Worm (Caenorhabditis elegans) whole organism, late embryonic: ENCODE data around the gene F02C12.3.
"Not testable (repeated sequence)": the region's sequence is repeated elsewhere in the genome, so short reads cannot be mapped to it uniquely, and the experiment has no call there.

ENCODE experiments used
- K02D7.2 ChIP-seq: sonication (generic microtip); optimal IDR thresholded peaks from 2 replicates; lab custom pipeline; 2017; ENCODE audit warnings: mild to moderate bottlenecking, missing genetic modification characterization, missing compliant biosample characterization
- K09A11.1 ChIP-seq: sonication (generic microtip); optimal IDR thresholded peaks from 2 replicates; lab custom pipeline; 2017; ENCODE audit warnings: antibody characterized with exemption, mild to moderate bottlenecking, missing genetic modification characterization, missing compliant biosample characterization; ENCODE audit not compliant: insufficient read depth
- T23F11.4 ChIP-seq: fragments of 200-800 bp; sonication (Bioruptor generic); optimal IDR thresholded peaks from 2 replicates; lab custom pipeline; 2018; ENCODE audit warnings: mild to moderate bottlenecking, missing genetic modification characterization, missing compliant biosample characterization
- ahr-1 ChIP-seq: sonication (generic microtip); optimal IDR thresholded peaks from 2 replicates; lab custom pipeline; 2016; ENCODE audit warnings: missing genetic modification characterization, missing compliant biosample characterization
- ama-1 ChIP-seq: fragments of 150-350 bp; optimal IDR thresholded peaks from 2 replicates; lab custom pipeline; 2014
- ceh-18 ChIP-seq: sonication (generic microtip); optimal IDR thresholded peaks from 2 replicates; lab custom pipeline; 2016; ENCODE audit warnings: missing genetic modification characterization, missing compliant biosample characterization
- ceh-22 ChIP-seq: sonication (generic microtip); optimal IDR thresholded peaks from 2 replicates; lab custom pipeline; 2017; ENCODE audit warnings: missing biosample characterization, missing genetic modification characterization
- ceh-24 ChIP-seq: sonication (generic microtip); optimal IDR thresholded peaks from 2 replicates; lab custom pipeline; 2016; ENCODE audit warnings: mild to moderate bottlenecking, missing genetic modification characterization, missing compliant biosample characterization
- ceh-30 ChIP-seq: fragments of 150-350 bp; optimal IDR thresholded peaks from 2 replicates; lab custom pipeline; 2014; ENCODE audit warnings: missing biosample characterization, missing genetic modification characterization
- ceh-31 ChIP-seq: sonication (generic microtip); optimal IDR thresholded peaks from 2 replicates; lab custom pipeline; 2016; ENCODE audit warnings: missing genetic modification characterization, missing compliant biosample characterization
- ceh-45 ChIP-seq: fragments of 200-800 bp; sonication (Bioruptor generic); IDR thresholded peaks from 2 replicates; pipeline ENCODE4 v1.3.6; 2022; ENCODE audit warnings: missing genetic modification reagents, missing genetic modification characterization, missing compliant biosample characterization
- ceh-48 ChIP-seq: sonication (generic microtip); optimal IDR thresholded peaks from 2 replicates; lab custom pipeline; 2016; ENCODE audit warnings: missing genetic modification characterization, inconsistent platforms, missing compliant biosample characterization
- ceh-6 ChIP-seq: fragments of 200-800 bp; sonication (Bioruptor generic); optimal IDR thresholded peaks from 2 replicates; lab custom pipeline; 2018; ENCODE audit warnings: mild to moderate bottlenecking, missing genetic modification characterization, missing compliant biosample characterization
- che-1 ChIP-seq: sonication (generic microtip); optimal IDR thresholded peaks from 2 replicates; lab custom pipeline; 2016; ENCODE audit warnings: mild to moderate bottlenecking, missing genetic modification characterization, missing compliant biosample characterization
- dmd-4 ChIP-seq: sonication (generic microtip); optimal IDR thresholded peaks from 2 replicates; lab custom pipeline; 2016; ENCODE audit warnings: borderline replicate concordance, missing genetic modification characterization, missing compliant biosample characterization
- dve-1 ChIP-seq: sonication (generic microtip); optimal IDR thresholded peaks from 2 replicates; lab custom pipeline; 2017; ENCODE audit warnings: antibody characterized with exemption, mild to moderate bottlenecking, missing genetic modification characterization, missing compliant biosample characterization
- elt-2 ChIP-seq: sonication (generic microtip); optimal IDR thresholded peaks from 2 replicates; lab custom pipeline; 2016; ENCODE audit warnings: missing genetic modification reagents, missing genetic modification characterization, missing compliant biosample characterization
- ets-4 ChIP-seq: sonication (generic microtip); optimal IDR thresholded peaks from 2 replicates; lab custom pipeline; 2016; ENCODE audit warnings: missing genetic modification characterization, missing compliant biosample characterization
- fkh-6 ChIP-seq: sonication (generic microtip); optimal IDR thresholded peaks from 2 replicates; lab custom pipeline; 2016; ENCODE audit warnings: missing genetic modification characterization, missing compliant biosample characterization
- gmeb-2 ChIP-seq: sonication (generic microtip); optimal IDR thresholded peaks from 2 replicates; lab custom pipeline; 2016; ENCODE audit warnings: missing genetic modification characterization, inconsistent platforms, missing compliant biosample characterization
- hlh-15 ChIP-seq: sonication (generic microtip); optimal IDR thresholded peaks from 2 replicates; lab custom pipeline; 2016; ENCODE audit warnings: missing genetic modification characterization, missing compliant biosample characterization
- hlh-30 ChIP-seq: sonication (generic microtip); optimal IDR thresholded peaks from 2 replicates; lab custom pipeline; 2017; ENCODE audit warnings: antibody characterized with exemption, missing genetic modification characterization, missing compliant biosample characterization; ENCODE audit not compliant: insufficient read depth
- hlh-6 ChIP-seq: sonication (generic microtip); optimal IDR thresholded peaks from 2 replicates; lab custom pipeline; 2016; ENCODE audit warnings: missing genotype, missing genetic modification characterization, missing compliant biosample characterization
- hlh-8 ChIP-seq: sonication (generic microtip); optimal IDR thresholded peaks from 2 replicates; lab custom pipeline; 2016; ENCODE audit warnings: missing genotype, missing genetic modification characterization, missing compliant biosample characterization
- nfya-1 ChIP-seq: sonication (generic microtip); optimal IDR thresholded peaks from 2 replicates; lab custom pipeline; 2017; ENCODE audit warnings: missing genetic modification characterization, mild to moderate bottlenecking, missing compliant biosample characterization, antibody characterized with exemption, moderate library complexity
- nhr-11 ChIP-seq: fragments of 150-350 bp; optimal IDR thresholded peaks from 2 replicates; lab custom pipeline; 2014; ENCODE audit warnings: missing biosample characterization, missing genetic modification characterization
- npax-4 ChIP-seq: sonication (generic microtip); optimal IDR thresholded peaks from 2 replicates; lab custom pipeline; 2016; ENCODE audit warnings: missing genetic modification characterization, missing compliant biosample characterization
- pag-3 ChIP-seq: sonication (generic microtip); optimal IDR thresholded peaks from 2 replicates; lab custom pipeline; 2016; ENCODE audit warnings: missing compliant biosample characterization, missing genetic modification characterization, borderline replicate concordance
- pat-9 ChIP-seq: fragments of 200-800 bp; sonication (Bioruptor generic); optimal IDR thresholded peaks from 2 replicates; lab custom pipeline; 2018; ENCODE audit warnings: mild to moderate bottlenecking, missing genetic modification characterization, moderate library complexity, missing compliant biosample characterization
- pha-2 ChIP-seq: sonication (generic microtip); optimal IDR thresholded peaks from 2 replicates; lab custom pipeline; 2017; ENCODE audit warnings: mild to moderate bottlenecking, missing genetic modification characterization, missing compliant biosample characterization
- pqm-1 ChIP-seq: sonication (generic microtip); optimal IDR thresholded peaks from 2 replicates; lab custom pipeline; 2016; ENCODE audit warnings: missing genetic modification characterization, missing compliant biosample characterization
- ref-2 ChIP-seq: sonication (generic microtip); optimal IDR thresholded peaks from 2 replicates; lab custom pipeline; 2016; ENCODE audit warnings: missing genetic modification characterization, missing compliant biosample characterization
- rnt-1 ChIP-seq: sonication (generic microtip); optimal IDR thresholded peaks from 2 replicates; lab custom pipeline; 2016; ENCODE audit warnings: missing genetic modification characterization, missing compliant biosample characterization
- sdc-2 ChIP-seq: sonication (generic microtip); optimal IDR thresholded peaks from 2 replicates; lab custom pipeline; 2016; ENCODE audit warnings: missing genotype, missing genetic modification characterization, missing compliant biosample characterization
- sox-4 ChIP-seq: sonication (generic microtip); optimal IDR thresholded peaks from 2 replicates; lab custom pipeline; 2017; ENCODE audit warnings: mild to moderate bottlenecking, missing genetic modification characterization, inconsistent platforms, missing compliant biosample characterization
- syd-9 ChIP-seq: sonication (generic microtip); optimal IDR thresholded peaks from 2 replicates; lab custom pipeline; 2016; ENCODE audit warnings: mild to moderate bottlenecking, missing genetic modification characterization, moderate library complexity, missing compliant biosample characterization
- tbx-2 ChIP-seq: sonication (generic microtip); optimal IDR thresholded peaks from 2 replicates; lab custom pipeline; 2016; ENCODE audit warnings: missing genetic modification characterization, missing compliant biosample characterization
- tbx-7 ChIP-seq: sonication (generic microtip); optimal IDR thresholded peaks from 2 replicates; lab custom pipeline; 2016; ENCODE audit warnings: missing genotype, missing genetic modification characterization, missing compliant biosample characterization
- ttx-3 ChIP-seq: sonication (generic microtip); optimal IDR thresholded peaks from 2 replicates; lab custom pipeline; 2016; ENCODE audit warnings: missing genetic modification reagents, missing genetic modification characterization, missing compliant biosample characterization
- unc-3 ChIP-seq, 2 experiments: fragments of 200-800 bp in 1 of 2; sonication (Bioruptor generic) in 1 of 2; sonication (generic microtip) in 1 of 2; conservative IDR thresholded peaks in 1 of 2; optimal IDR thresholded peaks in 1 of 2; 2 replicates each; pipeline versions ENCODE4 v1.3.6 to Lab custom; 2016 to 2022; ENCODE audit warnings: missing compliant biosample characterization in 2 of 2, missing genetic modification characterization in 2 of 2, missing genetic modification reagents in 1 of 2
- unc-86 ChIP-seq: sonication (generic microtip); optimal IDR thresholded peaks from 2 replicates; lab custom pipeline; 2016; ENCODE audit warnings: missing genetic modification characterization, missing compliant biosample characterization
- zip-5 ChIP-seq: sonication (generic microtip); optimal IDR thresholded peaks from 2 replicates; lab custom pipeline; 2016; ENCODE audit warnings: missing genetic modification characterization, missing compliant biosample characterization
- ztf-16 ChIP-seq: sonication (generic microtip); optimal IDR thresholded peaks from 2 replicates; lab custom pipeline; 2017; ENCODE audit warnings: missing genetic modification characterization, missing compliant biosample characterization

Gene F02C12.3

DNA sequence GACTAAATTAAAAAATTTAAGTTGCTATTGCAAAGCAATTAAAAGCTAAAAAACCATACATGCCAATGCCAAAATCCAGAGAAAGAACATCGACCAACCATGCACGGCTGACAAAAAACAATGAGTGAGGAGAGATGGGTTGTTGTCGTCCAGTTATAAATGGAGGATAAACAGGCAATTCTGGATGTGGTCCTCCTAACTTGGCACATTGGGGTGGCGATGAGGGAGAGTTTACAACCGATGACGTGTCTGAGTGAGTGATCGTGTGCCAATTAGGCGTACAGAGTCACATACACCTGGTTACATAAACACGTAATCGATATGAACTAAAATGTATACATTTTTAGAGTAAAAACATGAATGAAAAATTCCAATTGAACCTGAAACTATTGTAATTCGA lies 34.6 kb downstream of the F02C12.3 start, which contains the start of gene C29F7.10:
C29F7.10 (minus strand) TSS at position 101 of the 400 bp plus-strand sequence.
- TF ChIP-seq sdc-2 (tag; lab: Kevin White, UChicago); ama-1; ztf-16 (tag; lab: Kevin White, UChicago): not testable (repeated sequence)

DNA sequence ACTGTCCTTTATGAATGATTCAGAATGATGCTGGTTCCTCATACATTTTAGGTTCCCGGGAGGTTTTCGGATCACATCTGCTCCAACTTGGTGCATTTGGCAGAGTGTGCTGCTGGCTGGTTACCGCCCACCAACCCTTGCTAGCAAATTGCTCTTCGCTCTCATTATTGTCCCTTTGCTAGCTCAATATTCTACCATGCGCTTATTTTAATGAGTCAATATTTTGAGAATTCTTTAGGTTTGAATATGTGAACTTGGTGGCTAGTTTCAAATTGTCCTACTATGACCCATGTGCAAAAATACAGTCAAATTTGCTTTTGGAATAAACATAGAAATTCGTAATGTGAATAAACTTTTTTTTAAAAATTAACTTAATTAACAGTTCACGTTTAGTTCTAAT lies 38.3 kb downstream of the F02C12.3 start:
- peak; percentile 93 for TF ChIP-seq sdc-2 (tag; lab: Kevin White, UChicago)
- no peak for TF ChIP-seq npax-4 (tag; lab: Kevin White, UChicago)

ce11 chrX:13435790-13436472 lies 39.2 kb downstream of the F02C12.3 start, which contains the start of gene jmjd-3.3:
jmjd-3.3 (plus strand) TSS chrX:13436422.
- TF ChIP-seq ceh-24 (tag; lab: Kevin White, UChicago) (no peak), ama-1 (no peak), ceh-22 (tag; lab: Kevin White, UChicago) (no peak), sox-4 (no peak), hlh-30 (no peak), hlh-6 (tag; lab: Kevin White, UChicago) (no peak), ceh-30 (tag; lab: Kevin White, UChicago) (no peak), dve-1 (tag; lab: Kevin White, UChicago) (no peak), fkh-6 (tag; lab: Kevin White, UChicago) (no peak), unc-86 (no peak), tbx-7 (no peak), hlh-8 (tag; lab: Kevin White, UChicago) (no peak), pha-2 (no peak), K09A11.1 (tag; lab: Kevin White, UChicago) (no peak), npax-4 (tag; lab: Kevin White, UChicago) (no peak), ref-2 (tag; lab: Kevin White, UChicago) (no peak), ets-4 (tag; lab: Kevin White, UChicago) (no peak), elt-2 (tag; lab: Kevin White, UChicago) (no peak), ceh-45 (GFP tag; lab: Robert Waterston, UW) (no peak), ceh-6 (GFP tag; lab: Kevin White, UChicago) (no peak)

- TF ChIP-seq K09A11.1 (tag; lab: Kevin White, UChicago) = no peak
- no peak for TF ChIP-seq pat-9
- TF ChIP-seq hlh-30 = peak; percentile 11
- TF ChIP-seq nhr-11 (tag; lab: Kevin White, UChicago) = no peak
- no peak for TF ChIP-seq sox-4
- TF ChIP-seq gmeb-2 (tag; lab: Kevin White, UChicago) = no peak
- TF ChIP-seq dmd-4 (tag; lab: Kevin White, UChicago) = peak; percentile 10
- peak; percentile 4 for TF ChIP-seq ceh-18 (tag; lab: Kevin White, UChicago)
- no peak for TF ChIP-seq ceh-45 (GFP tag; lab: Robert Waterston, UW)
- peak; percentile 37 for TF ChIP-seq ceh-31 (tag; lab: Kevin White, UChicago)
- no peak for TF ChIP-seq ceh-24 (tag; lab: Kevin White, UChicago)
- no peak for TF ChIP-seq zip-5 (tag; lab: Kevin White, UChicago)
- TF ChIP-seq unc-3 (GFP tag; conservative IDR thresholded peaks at IDR 0.05; lab: Robert Waterston, UW) = 0 out of 2 replicates have a peak, but pooled peaks have one; percentile 23
- no peak for TF ChIP-seq unc-3 (tag; optimal IDR thresholded peaks at IDR 0.05; lab: Kevin White, UChicago)
- TF ChIP-seq rnt-1 = peak; percentile 37
- no peak for TF ChIP-seq dve-1 (tag; lab: Kevin White, UChicago)
- no peak for TF ChIP-seq ceh-30 (tag; lab: Kevin White, UChicago)
- no peak for TF ChIP-seq K02D7.2 (tag; lab: Kevin White, UChicago)
- TF ChIP-seq pag-3 (tag; lab: Kevin White, UChicago) = no peak
- no peak for TF ChIP-seq fkh-6 (tag; lab: Kevin White, UChicago)
- TF ChIP-seq che-1 (tag; lab: Kevin White, UChicago) = peak; percentile 28
- no peak for TF ChIP-seq ttx-3 (tag; lab: Kevin White, UChicago)
- no peak for TF ChIP-seq hlh-15
- no peak for TF ChIP-seq ceh-48
- no peak for TF ChIP-seq ahr-1 (tag; lab: Kevin White, UChicago)
- peak; percentile 97 for TF ChIP-seq sdc-2 (tag; lab: Kevin White, UChicago)
- TF ChIP-seq nfya-1 (tag; lab: Kevin White, UChicago) = no peak
- TF ChIP-seq elt-2 (tag; lab: Kevin White, UChicago) = peak; percentile 21
- no peak for TF ChIP-seq T23F11.4 (GFP tag; lab: Kevin White, UChicago)
- TF ChIP-seq ceh-6 (GFP tag; lab: Kevin White, UChicago) = peak; percentile 3
- peak; percentile 16 for TF ChIP-seq syd-9 (tag; lab: Kevin White, UChicago)
- TF ChIP-seq tbx-2 (tag; lab: Kevin White, UChicago) = peak; percentile 3
- no peak for TF ChIP-seq pqm-1
- no peak for TF ChIP-seq hlh-8 (tag; lab: Kevin White, UChicago)
- TF ChIP-seq ref-2 (tag; lab: Kevin White, UChicago) = peak; percentile 40
These were observed 45.7 kb downstream of the F02C12.3 start for ce11 chrX:13442446-13442845.
